Fruit fly (Drosophila melanogaster): ENCODE results near the gene Scgbeta.
"Not testable (repeated sequence)": the region's sequence is repeated elsewhere in the genome, so short reads cannot be mapped to it uniquely, and the experiment has no call there.

Gene Scgbeta

dm6 chr3R:12422379-12422975 is at the start of gene Scgbeta, which contains the start of gene CG17202:
TSS of gene Scgbeta (minus strand) at chr3R:12422429.
TSS of gene CG17202 (plus strand) at chr3R:12422768.
- no peak for TF ChIP-seq ttk (optimal IDR thresholded peaks at IDR 0.05)

- not testable (repeated sequence) for TF ChIP-seq Sin3A, h, psq (optimal IDR thresholded peaks at IDR 0.05)
Measured at dm6 chr3R:12467675-12468074, 45.4 kb upstream of the Scgbeta start, which contains the start of gene Hsp70Ba. TSS of gene Hsp70Ba (minus strand) at chr3R:12467776.

dm6 chr3R:12465198-12465597 is 43.0 kb upstream of the Scgbeta start, which contains the start of gene CG5608:
TSS of gene CG5608 (minus strand) at chr3R:12465298.
- TF ChIP-seq Myc, ttk, Sin3A (optimal IDR thresholded peaks at IDR 0.05): not testable (repeated sequence)

dm6 chr3R:12459879-12460522 is 37.8 kb upstream of the Scgbeta start, which contains the start of the genes CG5961 and Polr3C:
TSS of gene CG5961 (minus strand) at chr3R:12460294.
TSS of gene Polr3C (plus strand) at chr3R:12460414.
- TF ChIP-seq psq (optimal IDR thresholded peaks at IDR 0.05), result peak; percentile 69
- TF ChIP-seq h (optimal IDR thresholded peaks at IDR 0.05), result no peak

dm6 chr3R:12456370-12456940 is 34.2 kb upstream of the Scgbeta start, which contains the start of gene trus:
TSS of gene trus (plus strand) at chr3R:12456573.
- TF ChIP-seq ttk (optimal IDR thresholded peaks at IDR 0.05) (no peak), h (optimal IDR thresholded peaks at IDR 0.05) (no peak), psq (optimal IDR thresholded peaks at IDR 0.05) (no peak), Myc (optimal IDR thresholded peaks at IDR 0.05) (no peak), insv (optimal IDR thresholded peaks at IDR 0.05) (no peak), Sin3A (optimal IDR thresholded peaks at IDR 0.05) (no peak)

- TF ChIP-seq Sin3A (optimal IDR thresholded peaks at IDR 0.05) (no peak), Myc (optimal IDR thresholded peaks at IDR 0.05) (no peak), ttk (optimal IDR thresholded peaks at IDR 0.05) (no peak), insv (optimal IDR thresholded peaks at IDR 0.05) (no peak), h (optimal IDR thresholded peaks at IDR 0.05) (no peak), psq (optimal IDR thresholded peaks at IDR 0.05) (no peak)
Measured at dm6 chr3R:12454492-12454891, 32.3 kb upstream of the Scgbeta start.

dm6 chr3R:12451888-12452514 is 29.8 kb upstream of the Scgbeta start, which contains the start of gene CG5509:
TSS of gene CG5509 (plus strand) at chr3R:12452464.
- TF ChIP-seq psq (optimal IDR thresholded peaks at IDR 0.05) (no peak), Myc (optimal IDR thresholded peaks at IDR 0.05) (no peak), ttk (optimal IDR thresholded peaks at IDR 0.05) (no peak), Sin3A (optimal IDR thresholded peaks at IDR 0.05) (no peak), h (optimal IDR thresholded peaks at IDR 0.05) (no peak), insv (optimal IDR thresholded peaks at IDR 0.05) (no peak)

dm6 chr3R:12451376-12451775 is 29.1 kb upstream of the Scgbeta start:
- no peak for TF ChIP-seq Sin3A (optimal IDR thresholded peaks at IDR 0.05)
- no peak for TF ChIP-seq ttk (optimal IDR thresholded peaks at IDR 0.05)
- no peak for TF ChIP-seq psq (optimal IDR thresholded peaks at IDR 0.05)
- no peak for TF ChIP-seq Myc (optimal IDR thresholded peaks at IDR 0.05)
- no peak for TF ChIP-seq insv (optimal IDR thresholded peaks at IDR 0.05)
- no peak for TF ChIP-seq h (optimal IDR thresholded peaks at IDR 0.05)

- no peak for TF ChIP-seq h (optimal IDR thresholded peaks at IDR 0.05)
- no peak for TF ChIP-seq psq (optimal IDR thresholded peaks at IDR 0.05)
- no peak for TF ChIP-seq Sin3A (optimal IDR thresholded peaks at IDR 0.05)
Measured at dm6 chr3R:12450713-12451259, 28.6 kb upstream of the Scgbeta start.

- TF ChIP-seq ttk (optimal IDR thresholded peaks at IDR 0.05), result no peak
- TF ChIP-seq insv (optimal IDR thresholded peaks at IDR 0.05), result no peak
- no peak for TF ChIP-seq Myc (optimal IDR thresholded peaks at IDR 0.05)
- no peak for TF ChIP-seq psq (optimal IDR thresholded peaks at IDR 0.05)
Measured at dm6 chr3R:12449617-12450242, 27.5 kb upstream of the Scgbeta start.

dm6 chr3R:12448889-12449314 is 26.7 kb upstream of the Scgbeta start, which contains the start of gene CG18549:
TSS of gene CG18549 (plus strand) at chr3R:12449296.
- TF ChIP-seq h (optimal IDR thresholded peaks at IDR 0.05), result no peak
- TF ChIP-seq ttk (optimal IDR thresholded peaks at IDR 0.05), result no peak
- no peak for TF ChIP-seq Sin3A (optimal IDR thresholded peaks at IDR 0.05)
- no peak for TF ChIP-seq psq (optimal IDR thresholded peaks at IDR 0.05)
- no peak for TF ChIP-seq insv (optimal IDR thresholded peaks at IDR 0.05)
- TF ChIP-seq Myc (optimal IDR thresholded peaks at IDR 0.05), result no peak

dm6 chr3R:12448344-12448743 is 26.1 kb upstream of the Scgbeta start:
- no peak for TF ChIP-seq h (optimal IDR thresholded peaks at IDR 0.05)
- TF ChIP-seq Myc (optimal IDR thresholded peaks at IDR 0.05), result no peak
- no peak for TF ChIP-seq Sin3A (optimal IDR thresholded peaks at IDR 0.05)
- no peak for TF ChIP-seq insv (optimal IDR thresholded peaks at IDR 0.05)
- no peak for TF ChIP-seq psq (optimal IDR thresholded peaks at IDR 0.05)
- no peak for TF ChIP-seq ttk (optimal IDR thresholded peaks at IDR 0.05)

Data from Kc167 (cell line).